Worm (Caenorhabditis elegans) whole organism, L1 larva: ENCODE measurements around the gene tofu-7.
A peak's percentile ranks its signal among the peaks of the same experiment; 100 is the strongest.

Experiments used
- C16A3.4 ChIP-seq: fragments of 150-350 bp; optimal IDR thresholded peaks from 2 replicates; lab custom pipeline; 2014; ENCODE audit warnings: missing biosample characterization, missing genetic modification characterization
- C34B4.2 ChIP-seq: sonication (generic microtip); optimal IDR thresholded peaks from 2 replicates; lab custom pipeline; 2017; ENCODE audit warnings: mild to moderate bottlenecking, missing genetic modification characterization, missing compliant biosample characterization
- F16B12.6 ChIP-seq: fragments of 150-350 bp; optimal IDR thresholded peaks from 2 replicates; lab custom pipeline; 2014; ENCODE audit warnings: missing biosample characterization, missing genetic modification characterization
- aly-2 ChIP-seq: fragments of 150-350 bp; optimal IDR thresholded peaks from 2 replicates; lab custom pipeline; 2014; ENCODE audit warnings: missing biosample characterization, missing genetic modification characterization
- ceh-82 ChIP-seq, 3 experiments: fragments of 150-350 bp in 1 of 3; sonication (generic microtip) in 2 of 3; optimal IDR thresholded peaks; 2 replicates each; lab custom pipeline; 2014 to 2017; ENCODE audit warnings: missing biosample characterization in 3 of 3, missing genetic modification characterization in 3 of 3
- ceh-88 ChIP-seq: fragments of 200-800 bp; sonication (Bioruptor generic); IDR thresholded peaks from 2 replicates; pipeline ENCODE4 v1.3.6; 2022; ENCODE audit warnings: missing genetic modification characterization, missing compliant biosample characterization
- ces-1 ChIP-seq: fragments of 150-350 bp; optimal IDR thresholded peaks from 2 replicates; lab custom pipeline; 2014; ENCODE audit warnings: missing biosample characterization, missing genetic modification reagents, missing genetic modification characterization
- dpl-1 ChIP-seq, 3 experiments: fragments of 150-350 bp in 2 of 3; sonication (generic microtip) in 1 of 3; optimal IDR thresholded peaks; 2 replicates each; lab custom pipeline; 2014 to 2017; ENCODE audit warnings: missing biosample characterization in 3 of 3, missing genetic modification characterization in 3 of 3, missing genetic modification reagents in 3 of 3
- egl-27 ChIP-seq, 2 experiments: fragments of 150-350 bp in 1 of 2; sonication (generic microtip); optimal IDR thresholded peaks; 3 replicates each; lab custom pipeline; 2017 to 2018; ENCODE audit warnings: missing biosample characterization in 2 of 2, missing genetic modification characterization in 2 of 2, missing genetic modification reagents in 2 of 2
- elt-2 ChIP-seq: sonication (generic microtip); optimal IDR thresholded peaks from 2 replicates; lab custom pipeline; 2016; ENCODE audit warnings: missing genetic modification characterization, mild to moderate bottlenecking, inconsistent platforms, missing compliant biosample characterization, missing genetic modification reagents
- elt-3 ChIP-seq, 6 experiments: fragments of 150-350 bp in 1 of 6; sonication (generic microtip); optimal IDR thresholded peaks; 2 replicates each; lab custom pipeline; 2017 to 2018; ENCODE audit warnings: missing biosample characterization in 6 of 6, missing genetic modification characterization in 6 of 6, inconsistent platforms in 1 of 6
- fkh-10 ChIP-seq: sonication (generic microtip); optimal IDR thresholded peaks from 2 replicates; lab custom pipeline; 2017; ENCODE audit warnings: missing biosample characterization, missing genetic modification reagents, missing genetic modification characterization
- fkh-4 ChIP-seq: sonication (generic microtip); optimal IDR thresholded peaks from 2 replicates; lab custom pipeline; 2016; ENCODE audit warnings: missing compliant biosample characterization, missing genetic modification characterization, borderline replicate concordance
- fkh-8 ChIP-seq: sonication (generic microtip); optimal IDR thresholded peaks from 2 replicates; lab custom pipeline; 2016; ENCODE audit warnings: mild to moderate bottlenecking, missing genetic modification characterization, missing compliant biosample characterization
- fos-1 ChIP-seq: fragments of 150-350 bp; optimal IDR thresholded peaks from 2 replicates; lab custom pipeline; 2014; ENCODE audit warnings: missing biosample characterization, missing genetic modification characterization
- grh-1 ChIP-seq: fragments of 200-800 bp; sonication (Bioruptor generic); IDR thresholded peaks from 2 replicates; pipeline ENCODE4 v1.3.6; 2022; ENCODE audit warnings: missing genetic modification reagents, missing genetic modification characterization, missing compliant biosample characterization
- hlh-17 ChIP-seq: fragments of 200-800 bp; sonication (Bioruptor generic); optimal IDR thresholded peaks from 2 replicates; lab custom pipeline; 2018; ENCODE audit warnings: missing genetic modification characterization, mild to moderate bottlenecking, missing compliant biosample characterization, moderate library complexity, borderline replicate concordance
- hpl-2 ChIP-seq: fragments of 150-350 bp; optimal IDR thresholded peaks from 2 replicates; lab custom pipeline; 2014; ENCODE audit warnings: missing biosample characterization, missing genetic modification reagents, missing genetic modification characterization
- isw-1 ChIP-seq: fragments of 200-800 bp; sonication (Bioruptor generic); IDR thresholded peaks from 2 replicates; pipeline ENCODE4 v1.3.6; 2022; ENCODE audit warnings: missing genetic modification characterization, missing compliant biosample characterization
- lin-14 ChIP-seq: fragments of 200-800 bp; sonication (Bioruptor generic); optimal IDR thresholded peaks from 2 replicates; lab custom pipeline; 2018; ENCODE audit warnings: mild to moderate bottlenecking, missing genetic modification characterization, moderate library complexity, missing compliant biosample characterization
- lin-15B ChIP-seq: fragments of 150-350 bp; sonication (generic microtip); optimal IDR thresholded peaks from 3 replicates; lab custom pipeline; 2014; ENCODE audit warnings: missing biosample characterization, missing genetic modification characterization
- lin-35 ChIP-seq, 2 experiments: fragments of 150-350 bp; optimal IDR thresholded peaks; 2 replicates each; lab custom pipeline; 2014; ENCODE audit warnings: missing biosample characterization in 2 of 2, missing genetic modification characterization in 2 of 2, missing genetic modification reagents in 2 of 2
- lin-39 ChIP-seq: fragments of 150-350 bp; optimal IDR thresholded peaks from 2 replicates; lab custom pipeline; 2014; ENCODE audit warnings: missing biosample characterization, missing genetic modification reagents, missing genetic modification characterization
- lsy-2 ChIP-seq, 2 experiments: fragments of 150-350 bp; optimal IDR thresholded peaks; 2 replicates each; lab custom pipeline; 2014; ENCODE audit warnings: missing biosample characterization in 2 of 2, missing genetic modification characterization in 2 of 2
- mab-9 ChIP-seq: fragments of 200-800 bp; sonication (Bioruptor generic); IDR thresholded peaks from 2 replicates; pipeline ENCODE4 v1.3.6; 2022; ENCODE audit warnings: missing genetic modification reagents, missing genetic modification characterization, missing compliant biosample characterization
- mdl-1 ChIP-seq, 2 experiments: fragments of 150-350 bp; optimal IDR thresholded peaks; 2 replicates each; lab custom pipeline; 2014 to 2017; ENCODE audit warnings: missing biosample characterization in 2 of 2, missing genetic modification characterization in 2 of 2, inconsistent platforms in 1 of 2
- mef-2 ChIP-seq: fragments of 150-350 bp; optimal IDR thresholded peaks from 2 replicates; lab custom pipeline; 2014; ENCODE audit warnings: missing biosample characterization, missing genetic modification characterization
- mep-1 ChIP-seq: fragments of 150-350 bp; optimal IDR thresholded peaks from 2 replicates; lab custom pipeline; 2014; ENCODE audit warnings: missing biosample characterization, missing genetic modification characterization
- nhr-11 ChIP-seq: fragments of 150-350 bp; optimal IDR thresholded peaks from 2 replicates; lab custom pipeline; 2014; ENCODE audit warnings: missing biosample characterization, missing genetic modification characterization
- nhr-12 ChIP-seq: sonication (generic microtip); optimal IDR thresholded peaks from 2 replicates; lab custom pipeline; 2017; ENCODE audit warnings: missing biosample characterization, missing genetic modification characterization
- nhr-20 ChIP-seq: sonication (generic microtip); optimal IDR thresholded peaks from 2 replicates; lab custom pipeline; 2016; ENCODE audit warnings: mild to moderate bottlenecking, missing genetic modification characterization, missing compliant biosample characterization
- nhr-237 ChIP-seq: fragments of 150-350 bp; optimal IDR thresholded peaks from 2 replicates; lab custom pipeline; 2014; ENCODE audit warnings: missing biosample characterization, missing genetic modification characterization
- nhr-28 ChIP-seq: fragments of 150-350 bp; optimal IDR thresholded peaks from 2 replicates; lab custom pipeline; 2014; ENCODE audit warnings: missing biosample characterization, missing genetic modification characterization
- nhr-47 ChIP-seq: sonication (generic microtip); optimal IDR thresholded peaks from 2 replicates; lab custom pipeline; 2016; ENCODE audit warnings: mild to moderate bottlenecking, missing genetic modification characterization, moderate library complexity, missing compliant biosample characterization
- nhr-76 ChIP-seq: sonication (generic microtip); optimal IDR thresholded peaks from 2 replicates; lab custom pipeline; 2017; ENCODE audit warnings: missing biosample characterization, missing genetic modification characterization
- nhr-77 ChIP-seq: fragments of 150-350 bp; optimal IDR thresholded peaks from 2 replicates; lab custom pipeline; 2014; ENCODE audit warnings: missing biosample characterization, missing genetic modification characterization
- nhr-90 ChIP-seq: sonication (generic microtip); optimal IDR thresholded peaks from 2 replicates; lab custom pipeline; 2016; ENCODE audit warnings: mild to moderate bottlenecking, missing genetic modification characterization, missing compliant biosample characterization; ENCODE audit not compliant: poor library complexity
- pag-3 ChIP-seq: sonication (generic microtip); optimal IDR thresholded peaks from 2 replicates; lab custom pipeline; 2017; ENCODE audit warnings: missing genetic modification characterization, mild to moderate bottlenecking, missing compliant biosample characterization, antibody characterized with exemption, borderline replicate concordance; ENCODE audit not compliant: insufficient read depth
- pax-3 ChIP-seq: fragments of 200-800 bp; sonication (Bioruptor generic); optimal IDR thresholded peaks from 2 replicates; lab custom pipeline; 2018; ENCODE audit warnings: mild to moderate bottlenecking, missing genetic modification characterization, moderate library complexity, missing compliant biosample characterization
- pqm-1 ChIP-seq: sonication (generic microtip); optimal IDR thresholded peaks from 3 replicates; lab custom pipeline; 2017; ENCODE audit warnings: missing biosample characterization, missing genetic modification characterization
- skn-1 ChIP-seq: fragments of 150-350 bp; optimal IDR thresholded peaks from 2 replicates; lab custom pipeline; 2014; ENCODE audit warnings: missing biosample characterization, missing genetic modification characterization
- snpc-4 ChIP-seq: fragments of 150-350 bp; optimal IDR thresholded peaks from 2 replicates; lab custom pipeline; 2014; ENCODE audit warnings: missing biosample characterization, missing genetic modification characterization
- snu-23 ChIP-seq: sonication (generic microtip); optimal IDR thresholded peaks from 2 replicates; lab custom pipeline; 2016; ENCODE audit warnings: missing genetic modification characterization, missing compliant biosample characterization
- sox-4 ChIP-seq: sonication (generic microtip); optimal IDR thresholded peaks from 2 replicates; lab custom pipeline; 2016; ENCODE audit warnings: missing genetic modification characterization, missing compliant biosample characterization
- sptf-1 ChIP-seq: fragments of 150-350 bp; optimal IDR thresholded peaks from 2 replicates; lab custom pipeline; 2014; ENCODE audit warnings: missing biosample characterization, missing genetic modification characterization
- swsn-7 ChIP-seq: sonication (generic microtip); optimal IDR thresholded peaks from 2 replicates; lab custom pipeline; 2016; ENCODE audit warnings: missing genetic modification characterization, missing compliant biosample characterization
- tbx-2 ChIP-seq: sonication (generic microtip); optimal IDR thresholded peaks from 2 replicates; lab custom pipeline; 2016; ENCODE audit warnings: missing genetic modification characterization, missing compliant biosample characterization
- unc-130 ChIP-seq: fragments of 150-350 bp; optimal IDR thresholded peaks from 2 replicates; lab custom pipeline; 2017; ENCODE audit warnings: missing biosample characterization, missing genetic modification characterization, inconsistent platforms
- unc-30 ChIP-seq: sonication (generic microtip); optimal IDR thresholded peaks from 2 replicates; lab custom pipeline; 2017; ENCODE audit warnings: missing biosample characterization, missing genetic modification characterization
- unc-62 ChIP-seq: fragments of 150-350 bp; optimal IDR thresholded peaks from 2 replicates; lab custom pipeline; 2014; ENCODE audit warnings: missing biosample characterization, missing genetic modification reagents, missing genetic modification characterization
- unc-86 ChIP-seq: sonication (generic microtip); optimal IDR thresholded peaks from 2 replicates; lab custom pipeline; 2016; ENCODE audit warnings: missing genetic modification characterization, missing compliant biosample characterization
- unc-98 ChIP-seq: fragments of 200-800 bp; sonication (Bioruptor generic); IDR thresholded peaks from 2 replicates; pipeline ENCODE4 v1.3.6; 2022; ENCODE audit warnings: missing genetic modification characterization, missing compliant biosample characterization
- xbp-1 ChIP-seq: sonication (generic microtip); optimal IDR thresholded peaks from 2 replicates; lab custom pipeline; 2016; ENCODE audit warnings: missing genetic modification characterization, missing compliant biosample characterization
- zip-4 ChIP-seq: fragments of 200-800 bp; sonication (Bioruptor generic); optimal IDR thresholded peaks from 2 replicates; lab custom pipeline; 2018; ENCODE audit warnings: mild to moderate bottlenecking, missing genetic modification characterization, moderate library complexity, missing compliant biosample characterization

Gene tofu-7

DNA sequence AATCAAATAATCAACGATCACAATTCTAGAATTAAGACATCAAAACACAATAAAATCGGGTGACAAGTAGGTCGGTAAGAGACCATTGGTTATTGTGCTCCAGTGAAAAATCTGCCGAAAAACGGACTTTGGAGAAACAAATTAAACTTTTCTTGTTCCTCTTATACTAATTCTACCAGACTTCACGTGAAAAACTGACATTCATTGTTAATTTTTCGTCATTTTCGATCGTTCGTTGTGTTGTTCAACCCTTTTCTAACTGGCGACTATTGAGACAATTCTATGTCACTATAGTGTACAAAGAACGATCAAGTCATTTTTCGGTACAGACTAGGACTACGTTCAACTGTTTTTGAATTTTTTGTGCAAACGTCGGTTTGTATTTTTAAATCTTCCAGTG is 35.7 kb upstream of the tofu-7 start:
- TF ChIP-seq hlh-17 (GFP tag; lab: Kevin White, UChicago) (no peak), mdl-1 (tag; optimal IDR thresholded peaks at IDR 0.05; lab: Kevin White, UChicago) (no peak), xbp-1 (peak; percentile 30), nhr-76 (tag; lab: Kevin White, UChicago) (no peak), snu-23 (GFP tag; lab: Kevin White, UChicago) (peak; percentile 52), dpl-1 (GFP tag; optimal IDR thresholded peaks at IDR 0.05; lab: Kevin White, UChicago) (no peak), lin-15B (no peak), mep-1 (tag; lab: Kevin White, UChicago) (peak; percentile 12), skn-1 (tag; lab: Kevin White, UChicago) (no peak), mef-2 (tag; lab: Kevin White, UChicago) (no peak), unc-62 (GFP tag; lab: Kevin White, UChicago) (no peak), lsy-2 (tag; optimal IDR thresholded peaks at IDR 0.05; lab: Kevin White, UChicago) (peak; percentile 5 to 36), isw-1 (GFP tag; lab: Robert Waterston, UW) (no peak), F16B12.6 (tag; lab: Kevin White, UChicago) (no peak), elt-2 (tag; lab: Kevin White, UChicago) (peak; percentile 64), fkh-8 (tag; lab: Kevin White, UChicago) (no peak), nhr-237 (tag; lab: Kevin White, UChicago) (no peak), lin-39 (tag; lab: Kevin White, UChicago) (no peak), unc-130 (tag; lab: Kevin White, UChicago) (no peak), C34B4.2 (no peak), aly-2 (tag; lab: Kevin White, UChicago) (no peak), pax-3 (no peak), ceh-82 (tag; optimal IDR thresholded peaks at IDR 0.05; lab: Kevin White, UChicago) (no peak), swsn-7 (tag; lab: Kevin White, UChicago) (peak; percentile 7), nhr-12 (no peak), snpc-4 (no peak), nhr-20 (tag; lab: Kevin White, UChicago) (peak; percentile 71), nhr-28 (no peak), grh-1 (0 out of 2 replicates have a peak, but pooled peaks have one; percentile 6), fos-1 (tag; lab: Kevin White, UChicago) (no peak), ces-1 (GFP tag; lab: Kevin White, UChicago) (no peak), fkh-10 (no peak), fkh-4 (tag; lab: Kevin White, UChicago) (no peak), nhr-77 (tag; lab: Kevin White, UChicago) (peak; percentile 18), nhr-11 (tag; lab: Kevin White, UChicago) (no peak), lin-14 (GFP tag; lab: Kevin White, UChicago) (peak; percentile 48), hpl-2 (GFP tag; lab: Kevin White, UChicago) (no peak), unc-86 (tag; lab: Kevin White, UChicago) (no peak), nhr-47 (tag; lab: Kevin White, UChicago) (peak; percentile 23), zip-4 (GFP tag; lab: Kevin White, UChicago) (no peak), sptf-1 (tag; lab: Kevin White, UChicago) (no peak), pqm-1 (no peak), lin-35 (GFP tag; optimal IDR thresholded peaks at IDR 0.05; lab: Kevin White, UChicago) (peak in 1 of 2 experiments; percentile 73), ceh-88 (GFP tag; lab: Robert Waterston, UW) (no peak), pag-3 (tag; lab: Kevin White, UChicago) (no peak), unc-98 (GFP tag; lab: Robert Waterston, UW) (no peak), tbx-2 (peak; percentile 19), nhr-90 (tag; lab: Kevin White, UChicago) (peak; percentile 58), mab-9 (GFP tag; lab: Robert Waterston, UW) (no peak), unc-30 (tag; lab: Kevin White, UChicago) (no peak), C16A3.4 (tag; lab: Kevin White, UChicago) (no peak), elt-3 (tag; optimal IDR thresholded peaks at IDR 0.05; lab: Kevin White, UChicago) (peak in 2 of 6 experiments; percentile 29 to 52), sox-4 (no peak), egl-27 (tag; optimal IDR thresholded peaks at IDR 0.05; lab: Kevin White, UChicago) (no peak)
